Worm (Caenorhabditis elegans) whole organism, L3 larva: ENCODE results near the gene R07B7.10.
A peak's percentile ranks its signal among the peaks of the same experiment; 100 is the strongest.

Experiments
- R02D3.7 ChIP-seq: fragments of 150-350 bp; optimal IDR thresholded peaks from 2 replicates; lab custom pipeline; 2014; ENCODE audit warnings: missing biosample characterization, missing genetic modification characterization
- aly-2 ChIP-seq: fragments of 150-350 bp; optimal IDR thresholded peaks from 2 replicates; lab custom pipeline; 2014; ENCODE audit warnings: missing biosample characterization, missing genetic modification characterization
- ceh-16 ChIP-seq: sonication (generic microtip); optimal IDR thresholded peaks from 2 replicates; lab custom pipeline; 2017; ENCODE audit warnings: missing biosample characterization, missing genetic modification characterization
- ceh-28 ChIP-seq: fragments of 150-350 bp; optimal IDR thresholded peaks from 2 replicates; lab custom pipeline; 2014; ENCODE audit warnings: missing biosample characterization, missing genetic modification reagents, missing genetic modification characterization
- ceh-82 ChIP-seq: fragments of 150-350 bp; optimal IDR thresholded peaks from 2 replicates; lab custom pipeline; 2014; ENCODE audit warnings: missing biosample characterization, missing genetic modification characterization
- daf-12 ChIP-seq: fragments of 150-350 bp; optimal IDR thresholded peaks from 2 replicates; lab custom pipeline; 2014; ENCODE audit warnings: missing biosample characterization, missing genetic modification reagents, missing genetic modification characterization
- egl-5 ChIP-seq: fragments of 150-350 bp; optimal IDR thresholded peaks from 2 replicates; lab custom pipeline; 2017; ENCODE audit warnings: missing biosample characterization, missing genetic modification reagents, missing genetic modification characterization, inconsistent platforms
- elt-1 ChIP-seq: fragments of 150-350 bp; optimal IDR thresholded peaks from 2 replicates; lab custom pipeline; 2014; ENCODE audit warnings: missing biosample characterization, missing genetic modification characterization
- elt-2 ChIP-seq: sonication (generic microtip); optimal IDR thresholded peaks from 2 replicates; lab custom pipeline; 2016; ENCODE audit warnings: missing genetic modification reagents, mild to moderate bottlenecking, missing genetic modification characterization, missing compliant biosample characterization
- elt-3 ChIP-seq, 3 experiments: fragments of 150-350 bp in 1 of 3; sonication (generic microtip) in 2 of 3; optimal IDR thresholded peaks; 2 replicates in 2 of 3; 4 replicates in 1 of 3; lab custom pipeline; 2014 to 2017; ENCODE audit warnings: missing biosample characterization in 3 of 3, missing genetic modification characterization in 3 of 3
- eor-1 ChIP-seq, 2 experiments: fragments of 150-350 bp; optimal IDR thresholded peaks; 2 replicates each; lab custom pipeline; 2014 to 2018; ENCODE audit warnings: missing biosample characterization in 2 of 2, missing genetic modification characterization in 2 of 2
- fkh-10 ChIP-seq: sonication (generic microtip); optimal IDR thresholded peaks from 2 replicates; lab custom pipeline; 2017; ENCODE audit warnings: missing biosample characterization, missing genetic modification reagents, missing genetic modification characterization
- fkh-2 ChIP-seq: fragments of 150-350 bp; optimal IDR thresholded peaks from 2 replicates; lab custom pipeline; 2014; ENCODE audit warnings: missing biosample characterization, missing genetic modification reagents, missing genetic modification characterization
- jun-1 ChIP-seq: fragments of 150-350 bp; optimal IDR thresholded peaks from 2 replicates; lab custom pipeline; 2014; ENCODE audit warnings: missing biosample characterization, missing genetic modification reagents, missing genetic modification characterization
- lin-15B ChIP-seq: fragments of 150-350 bp; optimal IDR thresholded peaks from 2 replicates; lab custom pipeline; 2014; ENCODE audit warnings: missing biosample characterization, missing genetic modification characterization
- lsy-12 ChIP-seq: sonication (generic microtip); optimal IDR thresholded peaks from 2 replicates; lab custom pipeline; 2016; ENCODE audit warnings: mild to moderate bottlenecking, missing genetic modification characterization, missing compliant biosample characterization
- mdl-1 ChIP-seq: fragments of 150-350 bp; optimal IDR thresholded peaks from 2 replicates; lab custom pipeline; 2014; ENCODE audit warnings: missing biosample characterization, missing genetic modification characterization
- nhr-11 ChIP-seq: fragments of 150-350 bp; optimal IDR thresholded peaks from 2 replicates; lab custom pipeline; 2014; ENCODE audit warnings: missing biosample characterization, missing genetic modification characterization
- nhr-12 ChIP-seq: fragments of 150-350 bp; optimal IDR thresholded peaks from 2 replicates; lab custom pipeline; 2014; ENCODE audit warnings: missing biosample characterization, missing genetic modification characterization
- nhr-237 ChIP-seq: fragments of 150-350 bp; optimal IDR thresholded peaks from 2 replicates; lab custom pipeline; 2014; ENCODE audit warnings: missing biosample characterization, missing genetic modification characterization
- nhr-25 ChIP-seq: sonication (generic microtip); optimal IDR thresholded peaks from 2 replicates; lab custom pipeline; 2017; ENCODE audit warnings: missing biosample characterization, missing genetic modification characterization
- nhr-28 ChIP-seq: fragments of 150-350 bp; optimal IDR thresholded peaks from 2 replicates; lab custom pipeline; 2014; ENCODE audit warnings: missing biosample characterization, missing genetic modification characterization
- nhr-43 ChIP-seq: sonication (generic microtip); optimal IDR thresholded peaks from 2 replicates; lab custom pipeline; 2016; ENCODE audit warnings: mild to moderate bottlenecking, missing genetic modification characterization, missing compliant biosample characterization; ENCODE audit not compliant: poor library complexity, severe bottlenecking
- nhr-67 ChIP-seq: fragments of 150-350 bp; optimal IDR thresholded peaks from 2 replicates; lab custom pipeline; 2014; ENCODE audit warnings: missing biosample characterization, missing genetic modification characterization
- nhr-76 ChIP-seq: fragments of 150-350 bp; sonication (generic microtip); optimal IDR thresholded peaks from 5 replicates; lab custom pipeline; 2014; ENCODE audit warnings: missing biosample characterization, missing genetic modification characterization
- nhr-77 ChIP-seq: fragments of 150-350 bp; optimal IDR thresholded peaks from 2 replicates; lab custom pipeline; 2014; ENCODE audit warnings: missing biosample characterization, missing genetic modification characterization
- pha-4 ChIP-seq: fragments of 150-350 bp; optimal IDR thresholded peaks from 2 replicates; lab custom pipeline; 2014; ENCODE audit warnings: missing biosample characterization, missing genetic modification reagents, missing genetic modification characterization
- pqm-1 ChIP-seq: fragments of 150-350 bp; optimal IDR thresholded peaks from 2 replicates; lab custom pipeline; 2017; ENCODE audit warnings: missing biosample characterization, missing genetic modification characterization, inconsistent platforms
- sea-2 ChIP-seq: fragments of 150-350 bp; sonication (generic microtip); optimal IDR thresholded peaks from 4 replicates; lab custom pipeline; 2014; ENCODE audit warnings: missing biosample characterization, missing genetic modification reagents, missing genetic modification characterization
- snpc-4 ChIP-seq: fragments of 150-350 bp; optimal IDR thresholded peaks from 2 replicates; lab custom pipeline; 2014; ENCODE audit warnings: missing biosample characterization, missing genetic modification characterization
- tbx-2 ChIP-seq: sonication (generic microtip); optimal IDR thresholded peaks from 2 replicates; lab custom pipeline; 2016; ENCODE audit warnings: mild to moderate bottlenecking, missing genetic modification characterization, missing compliant biosample characterization
- unc-62 ChIP-seq: fragments of 150-350 bp; sonication (generic microtip); optimal IDR thresholded peaks from 4 replicates; lab custom pipeline; 2014; ENCODE audit warnings: missing biosample characterization, missing genetic modification reagents, missing genetic modification characterization
- zag-1 ChIP-seq: fragments of 150-350 bp; optimal IDR thresholded peaks from 2 replicates; lab custom pipeline; 2014; ENCODE audit warnings: missing biosample characterization, missing genetic modification characterization
- ztf-4 ChIP-seq: fragments of 150-350 bp; optimal IDR thresholded peaks from 2 replicates; lab custom pipeline; 2014; ENCODE audit warnings: missing biosample characterization, missing genetic modification characterization

The R07B7.10 gene

DNA sequence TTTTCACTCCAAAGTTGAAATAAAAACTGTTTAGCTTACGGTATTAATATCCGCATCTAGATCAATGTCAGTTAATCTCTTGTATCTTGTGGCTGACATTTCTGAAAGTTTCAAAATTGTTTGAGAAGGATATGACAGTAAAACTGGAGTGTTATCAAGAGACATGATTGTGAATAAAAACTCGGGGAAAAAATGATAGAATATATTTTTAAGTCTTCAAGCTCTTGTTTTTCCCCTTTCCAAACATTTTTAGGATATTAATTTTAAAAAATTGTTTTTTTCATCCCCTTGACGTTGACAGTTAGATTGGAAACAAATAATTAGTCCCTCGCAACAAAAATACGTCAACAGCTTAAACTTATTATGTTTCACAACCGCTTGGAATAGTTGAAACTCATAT, 8.1 kb upstream of the R07B7.10 start, which contains the start of gene R07B7.6:
Gene R07B7.6, minus strand, starts transcription at position 101 of the 400 bp plus-strand sequence.
- TF ChIP-seq elt-2 (tag; lab: Kevin White, UChicago) (no peak), fkh-10 (GFP tag; lab: Kevin White, UChicago) (no peak), pqm-1 (no peak), nhr-12 (tag; lab: Kevin White, UChicago) (no peak), nhr-67 (tag; lab: Kevin White, UChicago) (no peak), nhr-77 (tag; lab: Kevin White, UChicago) (no peak), sea-2 (no peak), egl-5 (no peak), ceh-82 (tag; lab: Kevin White, UChicago) (no peak)
- TF ChIP-seq, all 47 proteins: peak for 0

DNA sequence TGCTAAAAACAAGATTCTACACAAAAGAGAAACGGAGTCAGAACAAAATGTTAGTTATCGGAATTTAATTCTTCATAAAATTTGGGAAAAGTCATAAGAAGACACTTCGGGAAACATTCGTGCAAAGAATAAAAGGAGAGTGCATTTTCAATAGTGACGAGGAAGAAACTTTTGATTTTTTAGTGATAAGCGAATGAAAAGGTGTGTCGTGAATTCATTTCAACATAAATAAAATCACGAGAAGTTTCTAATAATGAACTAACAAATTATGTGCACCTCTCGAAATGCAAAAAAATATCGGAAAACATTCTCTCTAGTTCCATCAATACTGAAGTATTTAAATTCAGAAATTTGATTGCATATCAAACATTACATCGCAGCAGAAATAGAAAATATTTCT, 7.0 kb upstream of the R07B7.10 start:
- TF ChIP-seq elt-1 (no peak), pqm-1 (peak; percentile 75), nhr-76 (tag; lab: Kevin White, UChicago) (no peak), pha-4 (peak; percentile 57), tbx-2 (tag; lab: Kevin White, UChicago) (no peak), nhr-43 (no peak), aly-2 (tag; lab: Kevin White, UChicago) (no peak), zag-1 (tag; lab: Kevin White, UChicago) (no peak), egl-5 (no peak), unc-62 (no peak), R02D3.7 (tag; lab: Kevin White, UChicago) (no peak), fkh-10 (GFP tag; lab: Kevin White, UChicago) (no peak), nhr-237 (tag; lab: Kevin White, UChicago) (no peak), daf-12 (no peak), snpc-4 (tag; lab: Kevin White, UChicago) (no peak), fkh-2 (no peak), mdl-1 (no peak), ceh-16 (tag; lab: Kevin White, UChicago) (no peak), lsy-12 (tag; lab: Kevin White, UChicago) (no peak), elt-2 (tag; lab: Kevin White, UChicago) (peak; percentile 68)
- TF ChIP-seq, all 47 proteins: peak for 3

DNA sequence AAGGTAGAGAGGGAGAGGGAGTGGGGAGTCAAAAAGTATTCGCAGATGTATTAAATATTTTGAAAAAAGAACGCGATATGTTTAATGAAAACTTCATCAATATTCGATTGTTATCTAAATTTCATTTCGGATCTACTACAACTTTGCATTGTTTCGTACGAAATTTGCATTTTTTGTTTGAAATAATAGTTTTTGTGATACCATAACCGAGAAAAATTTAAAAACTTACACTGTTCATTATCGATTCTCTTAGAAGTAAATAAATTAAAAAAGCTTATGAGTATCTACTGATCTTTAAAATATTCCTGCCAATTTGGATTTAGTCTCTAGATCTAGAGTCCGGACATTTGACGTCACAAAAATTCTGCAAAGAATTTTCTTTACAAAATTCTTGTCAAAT, 2.7 kb upstream of the R07B7.10 start, which contains the start of gene R07B7.9:
Gene R07B7.9, minus strand, starts transcription at position 101 of the 400 bp plus-strand sequence.
- TF ChIP-seq ceh-28 (tag; lab: Kevin White, UChicago) (no peak), lin-15B (tag; lab: Kevin White, UChicago) (no peak), snpc-4 (tag; lab: Kevin White, UChicago) (no peak), elt-3 (tag; optimal IDR thresholded peaks at IDR 0.05; lab: Kevin White, UChicago) (no peak)

DNA sequence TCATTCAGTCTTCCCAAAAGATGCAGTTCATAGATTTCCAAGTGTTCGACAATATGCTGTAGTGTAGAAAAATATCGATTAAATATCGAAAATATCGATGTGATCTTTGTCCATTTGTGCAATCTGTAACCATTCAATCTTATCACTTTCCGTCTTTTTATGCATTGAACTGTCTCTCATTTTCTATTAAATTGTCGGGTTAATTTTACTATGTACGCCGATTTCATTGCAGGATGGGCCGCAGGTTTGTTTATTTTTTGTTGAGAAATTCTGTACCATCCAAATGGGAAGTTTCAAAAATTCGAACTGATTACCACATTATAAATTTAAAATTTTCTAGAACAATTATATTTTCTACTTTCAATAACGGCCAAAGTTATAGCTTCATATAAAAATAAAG, 1.2 kb downstream of the R07B7.10 start, which contains the start of gene R07B7.8:
Gene R07B7.8, minus strand, starts transcription at position 101 of the 400 bp plus-strand sequence.
- peak; percentile 36 for TF ChIP-seq elt-2 (tag; lab: Kevin White, UChicago)
- no peak for TF ChIP-seq jun-1 (tag; lab: Kevin White, UChicago)
- no peak for TF ChIP-seq fkh-10 (GFP tag; lab: Kevin White, UChicago)
- no peak for TF ChIP-seq nhr-12 (tag; lab: Kevin White, UChicago)
- peak; percentile 69 for TF ChIP-seq ceh-28 (tag; lab: Kevin White, UChicago)
- TF ChIP-seq lsy-12 (tag; lab: Kevin White, UChicago) = no peak
- no peak for TF ChIP-seq nhr-25 (tag; lab: Kevin White, UChicago)

DNA sequence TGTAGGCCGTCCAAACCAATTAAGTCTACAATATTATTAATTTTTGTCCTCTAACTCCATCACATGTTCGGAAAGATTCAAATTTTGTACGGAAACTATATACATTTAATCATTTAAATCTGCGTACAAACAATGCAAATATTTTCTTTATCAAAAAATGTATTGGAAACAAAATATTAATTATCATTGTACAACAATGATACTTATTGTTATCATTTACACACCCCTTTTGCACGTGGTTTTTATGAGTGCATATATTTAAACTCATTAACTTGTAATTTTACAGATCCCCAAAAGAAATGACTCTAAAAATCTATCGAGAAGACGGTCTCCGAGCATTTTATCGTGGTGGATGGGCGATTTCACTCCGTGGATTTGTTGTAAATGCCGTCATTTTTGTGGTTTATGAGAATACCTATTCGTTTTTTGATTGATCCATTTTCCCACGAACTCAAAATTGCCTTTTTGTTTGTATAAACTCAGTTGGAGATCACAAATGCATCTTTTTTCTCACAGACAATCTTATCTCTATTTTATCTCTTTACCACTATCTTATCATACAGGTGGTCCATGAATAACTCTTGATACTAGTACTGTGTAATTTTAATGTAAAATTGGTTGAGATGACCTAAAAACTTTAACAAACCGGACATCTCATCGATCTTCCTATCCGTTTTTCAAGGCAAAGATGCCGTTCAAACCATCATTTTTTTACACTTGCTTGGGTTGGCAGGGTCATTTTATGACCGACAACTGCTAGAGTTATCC, 3.0 kb downstream of the R07B7.10 start:
- TF ChIP-seq nhr-76 (tag; lab: Kevin White, UChicago) = no peak
- no peak for TF ChIP-seq nhr-11 (tag; lab: Kevin White, UChicago)
- peak; percentile 48 for TF ChIP-seq pqm-1
- peak; percentile 11 for TF ChIP-seq ceh-28 (tag; lab: Kevin White, UChicago)
- peak; percentile 54 to 91 (median 58) for TF ChIP-seq elt-3 (tag; optimal IDR thresholded peaks at IDR 0.05; lab: Kevin White, UChicago)
- TF ChIP-seq pha-4 = peak; percentile 43
- TF ChIP-seq eor-1 (tag; optimal IDR thresholded peaks at IDR 0.05; lab: Kevin White, UChicago) = no peak
- no peak for TF ChIP-seq nhr-28 (tag; lab: Kevin White, UChicago)
- no peak for TF ChIP-seq ztf-4 (tag; lab: Kevin White, UChicago)
- TF ChIP-seq elt-2 (tag; lab: Kevin White, UChicago) = peak; percentile 57
- TF ChIP-seq R02D3.7 (tag; lab: Kevin White, UChicago) = peak; percentile 25
